Worm (Caenorhabditis elegans) whole organism, early embryonic: ENCODE measurements around the gene C27B7.9.

Experiments used
- B0310.2 ChIP-seq: sonication (generic microtip); optimal IDR thresholded peaks from 2 replicates; lab custom pipeline; 2016; ENCODE audit warnings: mild to moderate bottlenecking, missing genetic modification characterization, missing compliant biosample characterization
- F13C5.2 ChIP-seq: sonication (generic microtip); optimal IDR thresholded peaks from 2 replicates; lab custom pipeline; 2017; ENCODE audit warnings: mild to moderate bottlenecking, missing genetic modification characterization, inconsistent platforms, missing compliant biosample characterization
- aly-1 ChIP-seq: sonication (generic microtip); optimal IDR thresholded peaks from 2 replicates; lab custom pipeline; 2016; ENCODE audit warnings: missing genetic modification characterization, missing compliant biosample characterization
- ama-1 ChIP-seq: fragments of 150-350 bp; optimal IDR thresholded peaks from 2 replicates; lab custom pipeline; 2014
- flt-1 ChIP-seq: fragments of 200-800 bp; sonication (Bioruptor generic); IDR thresholded peaks from 2 replicates; pipeline ENCODE4 v1.3.6; 2022; ENCODE audit warnings: missing genetic modification characterization, missing compliant biosample characterization
- hmbx-1 ChIP-seq: sonication (generic microtip); optimal IDR thresholded peaks from 2 replicates; lab custom pipeline; 2016; ENCODE audit warnings: mild to moderate bottlenecking, missing genetic modification characterization, missing compliant biosample characterization
- hmg-4 ChIP-seq: fragments of 200-800 bp; sonication (Bioruptor generic); optimal IDR thresholded peaks from 2 replicates; lab custom pipeline; 2018; ENCODE audit warnings: mild to moderate bottlenecking, missing genetic modification characterization, missing compliant biosample characterization
- hnd-1 ChIP-seq: sonication (generic microtip); optimal IDR thresholded peaks from 2 replicates; lab custom pipeline; 2016; ENCODE audit warnings: missing genetic modification characterization, missing compliant biosample characterization
- pes-1 ChIP-seq: fragments of 200-800 bp; sonication (Bioruptor generic); IDR thresholded peaks from 2 replicates; pipeline ENCODE4 v1.3.6; 2022; ENCODE audit warnings: missing genetic modification reagents, missing genetic modification characterization, missing compliant biosample characterization
- scrt-1 ChIP-seq: fragments of 200-800 bp; sonication (Bioruptor generic); IDR thresholded peaks from 2 replicates; pipeline ENCODE4 v1.3.6; 2022; ENCODE audit warnings: missing genetic modification characterization, missing compliant biosample characterization
- sea-1 ChIP-seq: fragments of 200-800 bp; sonication (Bioruptor generic); conservative IDR thresholded peaks from 2 replicates; pipeline ENCODE4 v1.3.6; 2022; ENCODE audit warnings: missing genetic modification characterization, missing compliant biosample characterization
- tbx-11 ChIP-seq: fragments of 200-800 bp; sonication (Bioruptor generic); IDR thresholded peaks from 2 replicates; pipeline ENCODE4 v1.3.6; 2022; ENCODE audit warnings: missing genetic modification characterization, missing compliant biosample characterization
- tra-4 ChIP-seq: sonication (generic microtip); optimal IDR thresholded peaks from 2 replicates; lab custom pipeline; 2017; ENCODE audit warnings: missing genetic modification characterization, missing compliant biosample characterization

DNA sequence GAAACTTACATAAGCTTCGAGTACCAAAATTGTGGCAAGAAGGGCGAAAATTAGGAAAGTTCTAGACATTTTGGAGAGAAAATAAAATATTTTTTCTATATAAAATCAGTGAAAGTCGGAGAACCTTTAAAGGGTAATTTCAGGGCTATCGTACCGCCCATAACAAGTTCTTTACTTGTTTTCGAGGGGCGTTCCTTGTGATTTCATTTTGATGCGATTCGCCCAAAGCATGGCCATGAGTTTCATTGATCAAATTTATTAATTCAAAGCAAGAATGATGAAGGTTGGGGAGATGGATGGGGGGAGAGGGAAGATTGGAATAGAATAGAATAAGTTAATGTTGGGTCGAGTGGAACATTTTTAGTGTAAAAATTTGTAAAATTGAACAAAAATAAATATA, at the start of gene C27B7.9:
- TF ChIP-seq ama-1 (lab: Kevin White, UChicago) (no peak), aly-1 (tag; lab: Kevin White, UChicago) (no peak), tra-4 (tag; lab: Kevin White, UChicago) (no peak), scrt-1 (GFP tag; lab: Robert Waterston, UW) (no peak), hmbx-1 (tag; lab: Kevin White, UChicago) (no peak), F13C5.2 (tag; lab: Kevin White, UChicago) (no peak), sea-1 (GFP tag; lab: Robert Waterston, UW) (no peak), hmg-4 (GFP tag; lab: Kevin White, UChicago) (no peak), pes-1 (GFP tag; lab: Robert Waterston, UW) (no peak), flt-1 (no peak), B0310.2 (tag; lab: Kevin White, UChicago) (no peak), tbx-11 (no peak), hnd-1 (tag; lab: Kevin White, UChicago) (no peak)
